Worm (Caenorhabditis elegans): ENCODE measurements around the gene T19B10.12.

Gene T19B10.12

ce11 chrV:11250735-11251134, at the start of gene T19B10.12:
T19B10.12 (plus strand) TSS chrV:11251035.
- TF ChIP-seq tbx-37 (GFP tag; conservative IDR thresholded peaks at IDR 0.05), result no peak
- TF ChIP-seq ets-7 (tag; optimal IDR thresholded peaks at IDR 0.05), result no peak
- TF ChIP-seq ceh-13 (GFP tag; optimal IDR thresholded peaks at IDR 0.05), result no peak
- no peak for TF ChIP-seq F13C5.2 (tag; optimal IDR thresholded peaks at IDR 0.05)
- no peak for TF ChIP-seq hmg-4 (GFP tag; optimal IDR thresholded peaks at IDR 0.05)
- TF ChIP-seq ceh-36 (tag; optimal IDR thresholded peaks at IDR 0.05), result no peak
- no peak for TF ChIP-seq aly-1 (tag; optimal IDR thresholded peaks at IDR 0.05)
- TF ChIP-seq scrt-1 (GFP tag; IDR thresholded peaks at IDR 0.05), result no peak
- TF ChIP-seq hmbx-1 (tag; optimal IDR thresholded peaks at IDR 0.05), result no peak
- TF ChIP-seq sea-1 (GFP tag; conservative IDR thresholded peaks at IDR 0.05), result no peak
- TF ChIP-seq tbx-11 (GFP tag; IDR thresholded peaks at IDR 0.05), result no peak
- no peak for TF ChIP-seq ama-1 (optimal IDR thresholded peaks at IDR 0.05)
- TF ChIP-seq hnd-1 (tag; optimal IDR thresholded peaks at IDR 0.05), result no peak
- TF ChIP-seq pes-1 (GFP tag; IDR thresholded peaks at IDR 0.05), result no peak
- no peak for TF ChIP-seq tra-4 (tag; optimal IDR thresholded peaks at IDR 0.05)
- no peak for TF ChIP-seq flt-1 (GFP tag; IDR thresholded peaks at IDR 0.05)
- no peak for TF ChIP-seq B0310.2 (tag; optimal IDR thresholded peaks at IDR 0.05)

ce11 chrV:11201826-11202565, 48.8 kb upstream of the T19B10.12 start, which contains the start of gene K10D6.4:
K10D6.4 (plus strand) TSS chrV:11201925.
- no peak for TF ChIP-seq ceh-36 (tag; optimal IDR thresholded peaks at IDR 0.05)
- no peak for TF ChIP-seq B0310.2 (tag; optimal IDR thresholded peaks at IDR 0.05)
- TF ChIP-seq tra-4 (tag; optimal IDR thresholded peaks at IDR 0.05), result no peak
- TF ChIP-seq hmg-4 (GFP tag; optimal IDR thresholded peaks at IDR 0.05), result no peak
- no peak for TF ChIP-seq tbx-11 (GFP tag; IDR thresholded peaks at IDR 0.05)
- TF ChIP-seq ets-7 (tag; optimal IDR thresholded peaks at IDR 0.05), result no peak
- TF ChIP-seq sea-1 (GFP tag; conservative IDR thresholded peaks at IDR 0.05), result no peak
- TF ChIP-seq scrt-1 (GFP tag; IDR thresholded peaks at IDR 0.05), result no peak
- no peak for TF ChIP-seq ama-1 (optimal IDR thresholded peaks at IDR 0.05)
- TF ChIP-seq ceh-13 (GFP tag; optimal IDR thresholded peaks at IDR 0.05), result no peak
- TF ChIP-seq aly-1 (tag; optimal IDR thresholded peaks at IDR 0.05), result no peak

- TF ChIP-seq F13C5.2 (tag; optimal IDR thresholded peaks at IDR 0.05) (no peak), hnd-1 (tag; optimal IDR thresholded peaks at IDR 0.05) (no peak), pes-1 (GFP tag; IDR thresholded peaks at IDR 0.05) (no peak), hmbx-1 (tag; optimal IDR thresholded peaks at IDR 0.05) (no peak), sea-1 (GFP tag; conservative IDR thresholded peaks at IDR 0.05) (no peak), ets-7 (tag; optimal IDR thresholded peaks at IDR 0.05) (no peak)
These were observed 46.4 kb upstream of the T19B10.12 start for ce11 chrV:11204452-11204851.

- TF ChIP-seq flt-1 (GFP tag; IDR thresholded peaks at IDR 0.05) (no peak), F13C5.2 (tag; optimal IDR thresholded peaks at IDR 0.05) (no peak), ceh-36 (tag; optimal IDR thresholded peaks at IDR 0.05) (no peak), pes-1 (GFP tag; IDR thresholded peaks at IDR 0.05) (no peak), ceh-13 (GFP tag; optimal IDR thresholded peaks at IDR 0.05) (no peak), aly-1 (tag; optimal IDR thresholded peaks at IDR 0.05) (no peak)
These were observed 44.4 kb upstream of the T19B10.12 start for ce11 chrV:11206467-11206866.

- TF ChIP-seq B0310.2 (tag; optimal IDR thresholded peaks at IDR 0.05) (no peak), hmbx-1 (tag; optimal IDR thresholded peaks at IDR 0.05) (no peak), ceh-13 (GFP tag; optimal IDR thresholded peaks at IDR 0.05) (no peak), F13C5.2 (tag; optimal IDR thresholded peaks at IDR 0.05) (no peak), hnd-1 (tag; optimal IDR thresholded peaks at IDR 0.05) (no peak), tbx-37 (GFP tag; conservative IDR thresholded peaks at IDR 0.05) (no peak), sea-1 (GFP tag; conservative IDR thresholded peaks at IDR 0.05) (no peak), ets-7 (tag; optimal IDR thresholded peaks at IDR 0.05) (no peak), ama-1 (optimal IDR thresholded peaks at IDR 0.05) (no peak), ceh-36 (tag; optimal IDR thresholded peaks at IDR 0.05) (no peak), aly-1 (tag; optimal IDR thresholded peaks at IDR 0.05) (no peak), scrt-1 (GFP tag; IDR thresholded peaks at IDR 0.05) (no peak), pes-1 (GFP tag; IDR thresholded peaks at IDR 0.05) (no peak), hmg-4 (GFP tag; optimal IDR thresholded peaks at IDR 0.05) (no peak), flt-1 (GFP tag; IDR thresholded peaks at IDR 0.05) (no peak), tbx-11 (GFP tag; IDR thresholded peaks at IDR 0.05) (no peak), tra-4 (tag; optimal IDR thresholded peaks at IDR 0.05) (no peak)
These were observed 41.2 kb upstream of the T19B10.12 start for ce11 chrV:11209452-11210188.

- TF ChIP-seq ceh-36 (tag; optimal IDR thresholded peaks at IDR 0.05) (peak; percentile 19), ets-7 (tag; optimal IDR thresholded peaks at IDR 0.05) (no peak), ama-1 (optimal IDR thresholded peaks at IDR 0.05) (no peak), tra-4 (tag; optimal IDR thresholded peaks at IDR 0.05) (no peak), B0310.2 (tag; optimal IDR thresholded peaks at IDR 0.05) (no peak), scrt-1 (GFP tag; IDR thresholded peaks at IDR 0.05) (no peak), hmbx-1 (tag; optimal IDR thresholded peaks at IDR 0.05) (no peak), sea-1 (GFP tag; conservative IDR thresholded peaks at IDR 0.05) (no peak), aly-1 (tag; optimal IDR thresholded peaks at IDR 0.05) (no peak)
These were observed 39.5 kb upstream of the T19B10.12 start for ce11 chrV:11211323-11211722.

- no peak for TF ChIP-seq ceh-13 (GFP tag; optimal IDR thresholded peaks at IDR 0.05)
- TF ChIP-seq flt-1 (GFP tag; IDR thresholded peaks at IDR 0.05), result no peak
- TF ChIP-seq hmg-4 (GFP tag; optimal IDR thresholded peaks at IDR 0.05), result no peak
- TF ChIP-seq pes-1 (GFP tag; IDR thresholded peaks at IDR 0.05), result no peak
- TF ChIP-seq tra-4 (tag; optimal IDR thresholded peaks at IDR 0.05), result no peak
- no peak for TF ChIP-seq B0310.2 (tag; optimal IDR thresholded peaks at IDR 0.05)
- TF ChIP-seq hnd-1 (tag; optimal IDR thresholded peaks at IDR 0.05), result no peak
- TF ChIP-seq tbx-37 (GFP tag; conservative IDR thresholded peaks at IDR 0.05), result no peak
- no peak for TF ChIP-seq sea-1 (GFP tag; conservative IDR thresholded peaks at IDR 0.05)
- no peak for TF ChIP-seq scrt-1 (GFP tag; IDR thresholded peaks at IDR 0.05)
- TF ChIP-seq ama-1 (optimal IDR thresholded peaks at IDR 0.05), result no peak
- TF ChIP-seq aly-1 (tag; optimal IDR thresholded peaks at IDR 0.05), result no peak
- TF ChIP-seq ets-7 (tag; optimal IDR thresholded peaks at IDR 0.05), result no peak
- no peak for TF ChIP-seq tbx-11 (GFP tag; IDR thresholded peaks at IDR 0.05)
- TF ChIP-seq hmbx-1 (tag; optimal IDR thresholded peaks at IDR 0.05), result no peak
- no peak for TF ChIP-seq ceh-36 (tag; optimal IDR thresholded peaks at IDR 0.05)
- no peak for TF ChIP-seq F13C5.2 (tag; optimal IDR thresholded peaks at IDR 0.05)
These were observed 36.3 kb upstream of the T19B10.12 start for ce11 chrV:11214569-11214968.
